Fruit fly (Drosophila melanogaster) whole organism, embryonic: ENCODE data around the gene Eip93F.

ENCODE experiments used
- ATbp ChIP-seq: fragments of 200-800 bp; sonication (Bioruptor generic); optimal IDR thresholded peaks from 2 replicates; lab custom pipeline; 2017; ENCODE audit warnings: missing biosample characterization, mild to moderate bottlenecking, missing genetic modification characterization, missing genetic modification reagents
- Atf-2 ChIP-seq: fragments of 200-800 bp; sonication (Bioruptor generic); optimal IDR thresholded peaks from 2 replicates; lab custom pipeline; 2016; ENCODE audit warnings: missing biosample characterization, missing genetic modification characterization
- B-H2 ChIP-seq: fragments of 200-800 bp; sonication (Bioruptor generic); optimal IDR thresholded peaks from 2 replicates; lab custom pipeline; 2018; ENCODE audit warnings: missing biosample characterization, mild to moderate bottlenecking, missing genetic modification characterization
- BtbVII ChIP-seq: fragments of 200-800 bp; sonication (Bioruptor generic); optimal IDR thresholded peaks from 3 replicates; lab custom pipeline; 2017; ENCODE audit warnings: missing biosample characterization, mild to moderate bottlenecking, missing genetic modification characterization
- CG10267 ChIP-seq: fragments of 200-800 bp; sonication (Bioruptor generic); optimal IDR thresholded peaks from 2 replicates; lab custom pipeline; 2018; ENCODE audit warnings: missing biosample characterization, mild to moderate bottlenecking, missing genetic modification characterization, moderate library complexity
- CG10543 ChIP-seq: fragments of 200-800 bp; sonication (Bioruptor generic); optimal IDR thresholded peaks from 3 replicates; lab custom pipeline; 2017; ENCODE audit warnings: missing biosample characterization, mild to moderate bottlenecking, missing genetic modification characterization, moderate library complexity
- CG10959 ChIP-seq: fragments of 200-800 bp; sonication (Bioruptor generic); IDR thresholded peaks from 2 replicates; pipeline ENCODE4 v1.3.6; 2022; ENCODE audit warnings: missing biosample characterization, missing genetic modification characterization
- CG11504 ChIP-seq: fragments of 200-800 bp; sonication (Bioruptor generic); optimal IDR thresholded peaks from 3 replicates; lab custom pipeline; 2019; ENCODE audit warnings: missing biosample characterization, mild to moderate bottlenecking, missing genetic modification characterization, moderate library complexity
- CG12155 ChIP-seq: fragments of 200-800 bp; sonication (Bioruptor generic); optimal IDR thresholded peaks from 3 replicates; lab custom pipeline; 2016; ENCODE audit warnings: missing biosample characterization, missing genetic modification characterization
- CG14860 ChIP-seq: fragments of 200-800 bp; sonication (Bioruptor generic); IDR thresholded peaks from 3 replicates; pipeline ENCODE4 v1.3.6; 2022; ENCODE audit warnings: missing biosample characterization, missing genetic modification characterization; ENCODE audit not compliant: partially characterized antibody
- CG16815 ChIP-seq: fragments of 200-800 bp; sonication (Bioruptor generic); optimal IDR thresholded peaks from 3 replicates; lab custom pipeline; 2017; ENCODE audit warnings: missing biosample characterization, mild to moderate bottlenecking, missing genetic modification characterization
- CG18619 ChIP-seq: fragments of 200-800 bp; sonication (Bioruptor generic); optimal IDR thresholded peaks from 3 replicates; lab custom pipeline; 2017; ENCODE audit warnings: missing biosample characterization, mild to moderate bottlenecking, missing genetic modification characterization
- CG18764 ChIP-seq: fragments of 200-800 bp; sonication (Bioruptor generic); optimal IDR thresholded peaks from 3 replicates; lab custom pipeline; 2016; ENCODE audit warnings: missing biosample characterization, missing genetic modification characterization
- CG31388 ChIP-seq: fragments of 200-800 bp; sonication (Bioruptor generic); optimal IDR thresholded peaks from 2 replicates; lab custom pipeline; 2016; ENCODE audit warnings: missing biosample characterization, missing genetic modification characterization
- CG6175 ChIP-seq: fragments of 200-800 bp; sonication (Bioruptor generic); IDR thresholded peaks from 3 replicates; pipeline ENCODE4 v1.3.6; 2022; ENCODE audit warnings: missing biosample characterization, missing genetic modification characterization
- CG9817 ChIP-seq: fragments of 200-800 bp; sonication (Bioruptor generic); optimal IDR thresholded peaks from 2 replicates; lab custom pipeline; 2018; ENCODE audit warnings: missing biosample characterization, mild to moderate bottlenecking, missing genetic modification characterization, moderate library complexity
- Chrac-16 ChIP-seq: fragments of 200-800 bp; sonication (Bioruptor generic); optimal IDR thresholded peaks from 3 replicates; lab custom pipeline; 2016; ENCODE audit warnings: missing biosample characterization, missing genetic modification characterization
- Fer2 ChIP-seq: fragments of 200-800 bp; sonication (Bioruptor generic); optimal IDR thresholded peaks from 2 replicates; lab custom pipeline; 2018; ENCODE audit warnings: missing biosample characterization, mild to moderate bottlenecking, missing genetic modification characterization, moderate library complexity
- HLH4C ChIP-seq: fragments of 200-800 bp; sonication (Bioruptor generic); IDR thresholded peaks from 3 replicates; pipeline ENCODE4 v1.3.6; 2022; ENCODE audit warnings: missing biosample characterization, missing genetic modification characterization; ENCODE audit not compliant: partially characterized antibody
- Kr ChIP-seq: fragments of 200-800 bp; sonication (Bioruptor generic); optimal IDR thresholded peaks from 2 replicates; lab custom pipeline; 2017; ENCODE audit warnings: missing biosample characterization, mild to moderate bottlenecking, missing genetic modification characterization
- Lpt ChIP-seq: fragments of >200 bp; optimal IDR thresholded peaks from 2 replicates; lab custom pipeline; 2018; ENCODE audit warnings: missing biosample characterization, missing genetic modification characterization
- Nf-YA ChIP-seq: fragments of 200-800 bp; sonication (Bioruptor generic); IDR thresholded peaks from 2 replicates; pipeline ENCODE4 v1.3.6; 2022; ENCODE audit warnings: missing biosample characterization, missing genetic modification characterization
- Optix ChIP-seq: fragments of 200-800 bp; sonication (Bioruptor generic); IDR thresholded peaks from 3 replicates; pipeline ENCODE4 v1.3.6; 2022; ENCODE audit warnings: missing biosample characterization, missing genetic modification characterization
- PHDP ChIP-seq: fragments of 200-800 bp; sonication (Bioruptor generic); optimal IDR thresholded peaks from 3 replicates; lab custom pipeline; 2018; ENCODE audit warnings: missing biosample characterization, mild to moderate bottlenecking, missing genetic modification characterization, moderate library complexity
- Rfx ChIP-seq: fragments of 200-800 bp; sonication (Bioruptor generic); IDR thresholded peaks from 2 replicates; pipeline ENCODE4 v1.3.6; 2022; ENCODE audit warnings: missing biosample characterization, missing genetic modification characterization
- Scr ChIP-seq: fragments of 200-800 bp; sonication (Bioruptor generic); IDR thresholded peaks from 2 replicates; pipeline ENCODE4 v1.3.6; 2022; ENCODE audit warnings: missing biosample characterization, missing genetic modification characterization; ENCODE audit not compliant: partially characterized antibody
- Stat92E ChIP-seq, 3 experiments: fragments of >200 bp in 2 of 3; fragments of 200-800 bp in 1 of 3; sonication (Bioruptor generic) in 1 of 3; optimal IDR thresholded peaks; 2 replicates each; lab custom pipeline; 2017 to 2019; ENCODE audit warnings: missing biosample characterization in 3 of 3, missing genetic modification characterization in 3 of 3, mild to moderate bottlenecking in 1 of 3, moderate library complexity in 1 of 3
- aop ChIP-seq: fragments of 200-800 bp; sonication (Bioruptor generic); IDR thresholded peaks from 2 replicates; pipeline ENCODE4 v1.3.6; 2022; ENCODE audit warnings: missing biosample characterization, missing genetic modification characterization
- bab2 ChIP-seq: fragments of 200-800 bp; sonication (Bioruptor generic); optimal IDR thresholded peaks from 2 replicates; lab custom pipeline; 2016; ENCODE audit warnings: missing biosample characterization, missing genetic modification characterization
- bbx ChIP-seq: fragments of 200-800 bp; sonication (Bioruptor generic); IDR thresholded peaks from 2 replicates; pipeline ENCODE4 v1.3.6; 2022; ENCODE audit warnings: missing biosample characterization, missing genetic modification characterization; ENCODE audit not compliant: partially characterized antibody
- cad ChIP-seq: fragments of >200 bp; optimal IDR thresholded peaks from 2 replicates; lab custom pipeline; 2017; ENCODE audit warnings: missing biosample characterization, missing genetic modification characterization
- cg ChIP-seq: fragments of 200-800 bp; sonication (Bioruptor generic); optimal IDR thresholded peaks from 3 replicates; lab custom pipeline; 2019; ENCODE audit warnings: missing biosample characterization, mild to moderate bottlenecking, missing genetic modification characterization, moderate library complexity
- croc ChIP-seq: fragments of 200-800 bp; sonication (Bioruptor generic); conservative IDR thresholded peaks from 3 replicates; pipeline ENCODE4 v1.3.6; 2022; ENCODE audit warnings: missing biosample characterization, missing genetic modification characterization
- dati ChIP-seq: fragments of 200-800 bp; sonication (Bioruptor generic); IDR thresholded peaks from 2 replicates; pipeline ENCODE4 v1.3.6; 2022; ENCODE audit warnings: missing biosample characterization, missing genetic modification characterization
- dimm ChIP-seq: fragments of 200-800 bp; sonication (Bioruptor generic); IDR thresholded peaks from 2 replicates; pipeline ENCODE4 v1.3.6; 2022; ENCODE audit warnings: missing biosample characterization, missing genetic modification characterization
- dmrt99B ChIP-seq: fragments of 200-800 bp; sonication (Bioruptor generic); optimal IDR thresholded peaks from 2 replicates; lab custom pipeline; 2018; ENCODE audit warnings: missing biosample characterization, mild to moderate bottlenecking, missing genetic modification characterization, moderate library complexity
- eyg ChIP-seq: fragments of 200-800 bp; sonication (Bioruptor generic); optimal IDR thresholded peaks from 3 replicates; lab custom pipeline; 2016; ENCODE audit warnings: missing biosample characterization, missing genetic modification characterization
- fru ChIP-seq: fragments of >200 bp; optimal IDR thresholded peaks from 2 replicates; lab custom pipeline; 2017
- ftz-f1 ChIP-seq: fragments of 200-800 bp; sonication (Bioruptor generic); optimal IDR thresholded peaks from 2 replicates; lab custom pipeline; 2016; ENCODE audit warnings: missing biosample characterization, missing genetic modification characterization
- onecut ChIP-seq: fragments of 200-800 bp; sonication (Bioruptor generic); IDR thresholded peaks from 2 replicates; pipeline ENCODE4 v1.3.6; 2022; ENCODE audit warnings: missing biosample characterization, missing genetic modification characterization
- p53 ChIP-seq: fragments of 200-800 bp; sonication (Bioruptor generic); optimal IDR thresholded peaks from 2 replicates; lab custom pipeline; 2016; ENCODE audit warnings: missing biosample characterization, missing genetic modification characterization
- pfk ChIP-seq: fragments of 200-800 bp; sonication (Bioruptor generic); optimal IDR thresholded peaks from 2 replicates; lab custom pipeline; 2018; ENCODE audit warnings: missing biosample characterization, mild to moderate bottlenecking, missing genetic modification characterization, moderate library complexity
- pho ChIP-seq: fragments of 200-800 bp; sonication (Bioruptor generic); optimal IDR thresholded peaks from 2 replicates; lab custom pipeline; 2016; ENCODE audit warnings: missing biosample characterization, missing genetic modification characterization
- pum ChIP-seq: fragments of 200-800 bp; sonication (Bioruptor generic); optimal IDR thresholded peaks from 2 replicates; lab custom pipeline; 2016; ENCODE audit warnings: missing biosample characterization, missing genetic modification characterization
- slou ChIP-seq: fragments of 200-800 bp; sonication (Bioruptor generic); optimal IDR thresholded peaks from 3 replicates; lab custom pipeline; 2016; ENCODE audit warnings: missing biosample characterization, missing genetic modification characterization
- sob ChIP-seq: fragments of 200-800 bp; sonication (Bioruptor generic); IDR thresholded peaks from 2 replicates; pipeline ENCODE4 v1.3.6; 2022; ENCODE audit warnings: missing biosample characterization, missing genetic modification characterization
- stwl ChIP-seq: fragments of 200-800 bp; sonication (Bioruptor generic); optimal IDR thresholded peaks from 3 replicates; lab custom pipeline; 2018; ENCODE audit warnings: missing biosample characterization, mild to moderate bottlenecking, missing genetic modification characterization, moderate library complexity
- tgo ChIP-seq: fragments of 200-800 bp; sonication (Bioruptor generic); IDR thresholded peaks from 3 replicates; pipeline ENCODE4 v1.3.6; 2022; ENCODE audit warnings: missing biosample characterization, missing genetic modification characterization

Eip93F gene

DNA sequence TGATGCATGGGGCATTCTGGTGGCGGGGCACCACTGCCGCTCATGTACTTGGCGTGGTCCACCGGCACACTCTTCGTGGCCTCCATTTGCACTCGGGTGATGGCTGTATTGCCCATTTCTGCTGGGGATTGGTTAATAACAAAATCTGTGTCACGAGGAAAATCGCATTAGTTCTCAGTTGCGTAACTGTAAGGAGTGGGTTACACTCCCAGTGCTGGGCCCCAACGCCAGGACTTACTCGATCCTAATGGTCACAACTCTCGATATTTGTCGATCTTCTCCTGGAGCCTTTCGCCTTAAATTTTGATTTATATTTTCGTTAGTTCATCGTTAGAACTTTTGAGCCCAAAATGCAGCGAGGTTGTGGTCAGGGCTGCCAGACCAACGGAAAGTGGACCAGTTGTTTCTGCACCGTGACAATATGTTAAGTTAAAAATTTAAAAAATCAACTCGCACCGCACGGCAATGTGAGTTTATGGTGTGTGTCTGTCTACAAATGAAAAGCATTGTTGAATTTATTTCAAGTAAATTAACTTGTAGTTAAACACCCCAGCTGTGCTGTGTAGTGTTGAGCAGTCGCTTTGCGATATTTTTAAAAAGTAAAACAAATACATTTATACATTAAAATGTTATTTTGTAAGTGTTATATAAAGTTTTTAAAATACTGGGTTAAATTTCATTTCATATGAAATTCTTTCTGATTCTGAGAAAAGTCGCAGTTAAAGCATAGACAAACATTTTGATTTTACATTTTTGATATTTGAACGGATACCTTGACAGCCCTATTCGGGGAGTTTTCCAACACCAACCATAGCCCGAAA is 78.2 kb downstream of the Eip93F start, which contains the start of the genes Cchl and ND-42 (continued):
- TF ChIP-seq CG6175 (GFP tag; lab: Robert Waterston, UW) (no peak; the same call in 2 of the 3 replicates), Optix (GFP tag; lab: Robert Waterston, UW) (peak; percentile 74), croc (GFP tag; lab: Robert Waterston, UW) (peak; percentile 58; the same call in 2 of the 3 replicates), CG18764 (GFP tag; lab: Kevin White, UChicago) (peak; percentile 80), CG31388 (GFP tag; lab: Kevin White, UChicago) (peak; percentile 61), ftz-f1 (GFP tag; lab: Kevin White, UChicago) (peak; percentile 54), ATbp (GFP tag; lab: Kevin White, UChicago) (no peak), CG10267 (tag; lab: Kevin White, UChicago) (peak; percentile 97), PHDP (peak; percentile 83), onecut (GFP tag; lab: Robert Waterston, UW) (peak; percentile 42; the same call in 1 of the 2 replicates), tgo (GFP tag; lab: Robert Waterston, UW) (peak; percentile 72), Lpt (GFP tag; lab: Kevin White, UChicago) (no peak), Chrac-16 (GFP tag; lab: Kevin White, UChicago) (peak; percentile 77), CG10543 (GFP tag; lab: Kevin White, UChicago) (peak; percentile 88), bab2 (peak; percentile 70), sob (GFP tag; lab: Robert Waterston, UW) (peak; percentile 79), cad (GFP tag; lab: Kevin White, UChicago) (no peak), Rfx (GFP tag; lab: Robert Waterston, UW) (peak; percentile 79), dati (no peak), slou (GFP tag; lab: Kevin White, UChicago) (peak; percentile 66), CG16815 (GFP tag; lab: Kevin White, UChicago) (peak; percentile 81), fru (no peak), dmrt99B (tag; lab: Kevin White, UChicago) (no peak), CG18619 (GFP tag; lab: Kevin White, UChicago) (peak; percentile 80), CG9817 (tag; lab: Kevin White, UChicago) (peak; percentile 82), stwl (tag; lab: Kevin White, UChicago) (peak; percentile 92), cg (GFP tag; lab: Kevin White, UChicago) (no peak), Scr (GFP tag; lab: Robert Waterston, UW) (peak; percentile 72), pho (GFP tag; lab: Kevin White, UChicago) (peak; percentile 57), aop (GFP tag; lab: Robert Waterston, UW) (no peak; the same call in 1 of the 2 replicates), Atf-2 (GFP tag; lab: Kevin White, UChicago) (peak; percentile 26), p53 (GFP tag; lab: Kevin White, UChicago) (peak; percentile 3), Kr (GFP tag; lab: Kevin White, UChicago) (no peak), eyg (GFP tag; lab: Kevin White, UChicago) (peak; percentile 55), Fer2 (tag; lab: Kevin White, UChicago) (peak; percentile 56), CG14860 (peak; percentile 55; the same call in 1 of the 3 replicates), Stat92E (GFP tag; optimal IDR thresholded peaks at IDR 0.05; lab: Kevin White, UChicago) (no peak), bbx (GFP tag; lab: Robert Waterston, UW) (peak; percentile 39; the same call in 1 of the 2 replicates), CG11504 (peak; percentile 84), pum (peak; percentile 70), CG12155 (GFP tag; lab: Kevin White, UChicago) (peak; percentile 85), BtbVII (GFP tag; lab: Kevin White, UChicago) (no peak), HLH4C (GFP tag; lab: Robert Waterston, UW) (peak; percentile 51; the same call in 2 of the 3 replicates), dimm (GFP tag; lab: Robert Waterston, UW) (no peak), Nf-YA (0 out of 2 replicates have a peak, but pooled peaks have one; percentile 25), B-H2 (peak; percentile 88), CG10959 (GFP tag; lab: Robert Waterston, UW) (peak; percentile 11; the same call in 1 of the 2 replicates), pfk (GFP tag; lab: Kevin White, UChicago) (peak; percentile 20)
